Worm (Caenorhabditis elegans): ENCODE measurements around the gene tars-1.
A peak's percentile ranks its signal among the peaks of the same experiment; 100 is the strongest.

Gene tars-1

ce11 chrII:11646276-11646797, 49.1 kb downstream of the tars-1 start, which contains the start of gene ghi-1 (continued):
- TF ChIP-seq nhr-77 (tag; optimal IDR thresholded peaks at IDR 0.05) (no peak), lsy-2 (tag; optimal IDR thresholded peaks at IDR 0.05) (peak in 1 of 2 experiments; percentile 53), nhr-85 (tag) (peak; percentile 76), nhr-71 (tag; optimal IDR thresholded peaks at IDR 0.05) (peak; percentile 12), lin-13 (GFP tag; optimal IDR thresholded peaks at IDR 0.05) (no peak), aha-1 (tag; optimal IDR thresholded peaks at IDR 0.05) (no peak), fos-1 (tag; optimal IDR thresholded peaks at IDR 0.05) (no peak), lin-35 (GFP tag; optimal IDR thresholded peaks at IDR 0.05) (peak in 1 of 2 experiments; percentile 38), hlh-4 (tag; optimal IDR thresholded peaks at IDR 0.05) (no peak), unc-98 (GFP tag; IDR thresholded peaks at IDR 0.05) (no peak), sup-37 (GFP tag; optimal IDR thresholded peaks at IDR 0.05) (no peak), egl-13 (tag; optimal IDR thresholded peaks at IDR 0.05) (no peak), unc-62 (GFP tag; optimal IDR thresholded peaks at IDR 0.05) (no peak), sox-4 (tag; optimal IDR thresholded peaks at IDR 0.05) (no peak), nhr-237 (tag; optimal IDR thresholded peaks at IDR 0.05) (no peak), ceh-8 (GFP tag; optimal IDR thresholded peaks at IDR 0.05) (no peak), alr-1 (tag; optimal IDR thresholded peaks at IDR 0.05; ENCODE audit: borderline replicate concordance) (no peak), unc-86 (tag; optimal IDR thresholded peaks at IDR 0.05) (no peak), fkh-10 (GFP tag; optimal IDR thresholded peaks at IDR 0.05) (no peak), elt-2 (tag; optimal IDR thresholded peaks at IDR 0.05) (peak; percentile 44), efl-1 (optimal IDR thresholded peaks at IDR 0.05) (no peak), efl-1 (GFP tag; optimal IDR thresholded peaks at IDR 0.05 in 1 of 2) (peak in 1 of 2 experiments; percentile 91), mdl-1 (tag; optimal IDR thresholded peaks at IDR 0.05) (peak in 1 of 2 experiments; percentile 29), ceh-63 (GFP tag; optimal IDR thresholded peaks at IDR 0.05) (no peak), snu-23 (GFP tag; optimal IDR thresholded peaks at IDR 0.05) (peak; percentile 16)

- TF ChIP-seq lin-14 (GFP tag; optimal IDR thresholded peaks at IDR 0.05): peak; percentile 17
- TF ChIP-seq ceh-90 (tag; optimal IDR thresholded peaks at IDR 0.05): no peak
- peak; percentile 75 for TF ChIP-seq nhr-85 (tag)
- TF ChIP-seq lsy-2 (tag; optimal IDR thresholded peaks at IDR 0.05): peak in 1 of 2 experiments; percentile 4
- TF ChIP-seq nhr-19 (GFP tag; conservative IDR thresholded peaks at IDR 0.05): no peak
Observed at ce11 chrII:11645383-11645782, 50.1 kb downstream of the tars-1 start.

- TF ChIP-seq nhr-19 (GFP tag; conservative IDR thresholded peaks at IDR 0.05) (0 out of 2 replicates have a peak, but pooled peaks have one; percentile 3), lin-35 (GFP tag; optimal IDR thresholded peaks at IDR 0.05) (no peak), zag-1 (tag; optimal IDR thresholded peaks at IDR 0.05) (no peak), nhr-28 (tag; optimal IDR thresholded peaks at IDR 0.05) (no peak), Y116A8C.19 (tag; optimal IDR thresholded peaks at IDR 0.05; ENCODE audit: borderline replicate concordance) (no peak), hlh-4 (tag; optimal IDR thresholded peaks at IDR 0.05) (no peak), rnt-1 (tag; optimal IDR thresholded peaks at IDR 0.05) (no peak), pqm-1 (tag; optimal IDR thresholded peaks at IDR 0.05) (no peak), lsy-2 (tag; optimal IDR thresholded peaks at IDR 0.05) (peak in 1 of 2 experiments; percentile 69), lin-15B (tag; optimal IDR thresholded peaks at IDR 0.05) (no peak), nhr-71 (tag; optimal IDR thresholded peaks at IDR 0.05) (peak; percentile 17), elt-3 (tag; optimal IDR thresholded peaks at IDR 0.05) (peak in 1 of 6 experiments; percentile 45), nhr-20 (tag; optimal IDR thresholded peaks at IDR 0.05) (peak; percentile 3), C34B4.2 (tag; optimal IDR thresholded peaks at IDR 0.05) (no peak), nhr-85 (tag) (peak; percentile 53)
Observed at ce11 chrII:11644535-11644934, 50.9 kb downstream of the tars-1 start.

- TF ChIP-seq lin-35 (GFP tag; optimal IDR thresholded peaks at IDR 0.05) (no peak), sptf-1 (tag; optimal IDR thresholded peaks at IDR 0.05) (no peak), dsc-1 (tag; optimal IDR thresholded peaks at IDR 0.05) (no peak), ama-1 (optimal IDR thresholded peaks at IDR 0.05) (no peak), ceh-88 (GFP tag; IDR thresholded peaks at IDR 0.05) (no peak), nhr-47 (tag; optimal IDR thresholded peaks at IDR 0.05) (no peak), nhr-28 (tag; optimal IDR thresholded peaks at IDR 0.05) (no peak)
Observed at ce11 chrII:11642736-11643135, 52.7 kb downstream of the tars-1 start.
